Worm (Caenorhabditis elegans) whole organism, L1 larva: ENCODE results near the gene sas-4.

Source experiments
- Y116A8C.19 ChIP-seq: sonication (generic microtip); optimal IDR thresholded peaks from 2 replicates; lab custom pipeline; 2016; ENCODE audit warnings: missing compliant biosample characterization, missing genetic modification characterization, borderline replicate concordance
- aly-2 ChIP-seq: fragments of 150-350 bp; optimal IDR thresholded peaks from 2 replicates; lab custom pipeline; 2014; ENCODE audit warnings: missing biosample characterization, missing genetic modification characterization
- ama-1 ChIP-seq: fragments of 150-350 bp; optimal IDR thresholded peaks from 2 replicates; lab custom pipeline; 2014
- blmp-1 ChIP-seq: fragments of 150-350 bp; optimal IDR thresholded peaks from 2 replicates; lab custom pipeline; 2014; ENCODE audit warnings: missing biosample characterization, missing genetic modification characterization
- fkh-8 ChIP-seq: sonication (generic microtip); optimal IDR thresholded peaks from 2 replicates; lab custom pipeline; 2016; ENCODE audit warnings: mild to moderate bottlenecking, missing genetic modification characterization, missing compliant biosample characterization
- fos-1 ChIP-seq: fragments of 150-350 bp; optimal IDR thresholded peaks from 2 replicates; lab custom pipeline; 2014; ENCODE audit warnings: missing biosample characterization, missing genetic modification characterization
- grh-1 ChIP-seq: fragments of 200-800 bp; sonication (Bioruptor generic); IDR thresholded peaks from 2 replicates; pipeline ENCODE4 v1.3.6; 2022; ENCODE audit warnings: missing genetic modification reagents, missing genetic modification characterization, missing compliant biosample characterization
- lin-35 ChIP-seq, 2 experiments: fragments of 150-350 bp; optimal IDR thresholded peaks; 2 replicates each; lab custom pipeline; 2014; ENCODE audit warnings: missing biosample characterization in 2 of 2, missing genetic modification characterization in 2 of 2, missing genetic modification reagents in 2 of 2
- lin-39 ChIP-seq: fragments of 150-350 bp; optimal IDR thresholded peaks from 2 replicates; lab custom pipeline; 2014; ENCODE audit warnings: missing biosample characterization, missing genetic modification reagents, missing genetic modification characterization
- mef-2 ChIP-seq: fragments of 150-350 bp; optimal IDR thresholded peaks from 2 replicates; lab custom pipeline; 2014; ENCODE audit warnings: missing biosample characterization, missing genetic modification characterization
- nhr-28 ChIP-seq: fragments of 150-350 bp; optimal IDR thresholded peaks from 2 replicates; lab custom pipeline; 2014; ENCODE audit warnings: missing biosample characterization, missing genetic modification characterization
- snpc-4 ChIP-seq: fragments of 150-350 bp; optimal IDR thresholded peaks from 2 replicates; lab custom pipeline; 2014; ENCODE audit warnings: missing biosample characterization, missing genetic modification characterization
- zag-1 ChIP-seq: fragments of 150-350 bp; optimal IDR thresholded peaks from 2 replicates; lab custom pipeline; 2014; ENCODE audit warnings: missing biosample characterization, missing genetic modification characterization
- ztf-4 ChIP-seq: fragments of 150-350 bp; optimal IDR thresholded peaks from 2 replicates; lab custom pipeline; 2014; ENCODE audit warnings: missing biosample characterization, missing genetic modification characterization

DNA sequence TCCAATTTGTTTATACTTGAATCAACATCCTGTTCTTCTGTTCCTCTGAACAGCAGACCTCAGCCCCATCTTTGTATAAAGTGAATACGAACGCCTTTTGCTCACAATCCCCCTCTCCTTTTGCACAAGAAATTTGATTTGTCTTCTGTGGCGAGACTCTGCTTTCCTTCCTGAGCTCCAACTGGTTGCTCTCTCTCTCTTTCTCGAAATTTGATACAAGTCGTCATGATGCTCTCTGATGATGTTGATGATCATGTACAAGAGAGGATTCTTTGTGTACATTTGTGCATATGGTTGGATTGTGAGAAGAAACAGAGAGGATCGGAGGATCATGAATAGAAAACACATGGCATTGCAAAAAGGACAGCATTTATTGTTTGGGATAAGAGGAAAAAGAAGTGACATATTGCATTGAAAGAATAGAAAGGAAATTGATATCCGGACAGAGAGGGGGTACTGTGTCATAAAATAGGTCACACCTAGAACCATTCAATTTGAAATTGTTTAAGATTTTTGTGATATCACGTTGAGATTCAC lies 17.5 kb downstream of the sas-4 start:
- no peak for TF ChIP-seq lin-35 (GFP tag; optimal IDR thresholded peaks at IDR 0.05; lab: Kevin White, UChicago)
- no peak for TF ChIP-seq zag-1 (tag; lab: Kevin White, UChicago)
- TF ChIP-seq mef-2 (tag; lab: Kevin White, UChicago): no peak
- TF ChIP-seq ama-1 (lab: Kevin White, UChicago): no peak
- no peak for TF ChIP-seq fkh-8 (tag; lab: Kevin White, UChicago)
- no peak for TF ChIP-seq lin-39 (tag; lab: Kevin White, UChicago)
- TF ChIP-seq Y116A8C.19 (tag; lab: Kevin White, UChicago): no peak
- no peak for TF ChIP-seq nhr-28 (tag; lab: Kevin White, UChicago)
- TF ChIP-seq fos-1 (tag; lab: Kevin White, UChicago): no peak
- no peak for TF ChIP-seq grh-1
- TF ChIP-seq blmp-1: no peak
- TF ChIP-seq ztf-4 (tag; lab: Kevin White, UChicago): no peak
- TF ChIP-seq snpc-4: no peak
- no peak for TF ChIP-seq aly-2 (tag; lab: Kevin White, UChicago)
